Fruit fly (Drosophila melanogaster): ENCODE data around the gene obst-J.

Gene obst-J

DNA sequence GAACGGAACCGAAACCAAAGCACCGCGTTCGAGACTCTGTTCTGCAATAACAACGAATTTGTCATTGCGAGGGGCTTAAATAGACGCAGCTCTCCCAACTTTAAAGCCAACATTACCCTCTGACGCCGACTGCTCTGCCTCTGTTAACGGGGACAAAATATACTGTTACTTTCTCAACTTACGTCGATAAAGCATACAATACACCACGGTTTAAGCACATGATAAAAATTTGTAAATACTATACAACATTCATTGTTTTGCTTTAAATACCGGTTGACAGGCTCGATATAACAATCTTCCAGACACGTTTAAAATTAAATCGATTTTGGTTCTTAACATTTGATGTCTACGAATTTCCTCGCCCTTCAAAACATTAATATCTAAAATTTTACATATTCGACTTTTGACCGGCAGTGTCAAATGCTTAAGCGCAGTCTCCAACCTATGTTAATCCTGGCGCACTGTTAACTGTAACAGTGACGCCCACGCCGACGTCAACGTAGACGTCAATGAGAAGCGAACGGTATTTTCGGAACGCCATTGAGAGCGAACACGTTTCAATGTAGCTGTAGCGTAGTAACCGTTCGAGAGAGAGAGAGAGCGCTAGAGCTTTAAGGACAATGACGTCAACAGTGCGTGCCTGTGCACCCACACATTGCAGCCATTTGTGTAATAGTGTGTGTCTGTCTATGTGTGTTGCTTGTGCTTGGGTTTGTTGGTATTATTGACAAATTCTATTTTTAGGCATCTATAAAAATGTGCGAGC is 27.6 kb downstream of the obst-J start, which contains the start of gene CG14186:
CG14186 (minus strand) TSS at position 51 of the 766 bp plus-strand sequence.
- TF ChIP-seq CG17801 (GFP tag; optimal IDR thresholded peaks at IDR 0.05; ENCODE audit: partially characterized antibody): no peak

DNA sequence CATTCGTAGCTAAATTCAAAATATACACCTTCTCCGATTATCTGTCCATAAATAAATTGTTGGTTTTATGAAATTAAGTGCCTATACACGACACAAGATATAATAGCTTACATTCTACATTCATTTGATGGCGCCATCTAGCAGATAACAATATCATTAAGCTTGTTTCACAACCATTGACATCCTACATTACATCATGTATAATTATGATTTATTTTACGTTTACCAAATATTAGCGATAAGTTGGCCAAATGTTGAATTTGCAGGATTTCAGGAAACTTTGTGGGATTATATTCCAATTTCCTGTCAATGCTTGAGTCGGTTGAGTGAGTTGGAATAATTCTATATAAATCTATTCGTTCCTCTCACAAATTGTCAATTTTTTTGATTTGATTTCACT is 34.2 kb downstream of the obst-J start:
- no peak for TF ChIP-seq CG17801 (GFP tag; optimal IDR thresholded peaks at IDR 0.05; ENCODE audit: partially characterized antibody)

DNA sequence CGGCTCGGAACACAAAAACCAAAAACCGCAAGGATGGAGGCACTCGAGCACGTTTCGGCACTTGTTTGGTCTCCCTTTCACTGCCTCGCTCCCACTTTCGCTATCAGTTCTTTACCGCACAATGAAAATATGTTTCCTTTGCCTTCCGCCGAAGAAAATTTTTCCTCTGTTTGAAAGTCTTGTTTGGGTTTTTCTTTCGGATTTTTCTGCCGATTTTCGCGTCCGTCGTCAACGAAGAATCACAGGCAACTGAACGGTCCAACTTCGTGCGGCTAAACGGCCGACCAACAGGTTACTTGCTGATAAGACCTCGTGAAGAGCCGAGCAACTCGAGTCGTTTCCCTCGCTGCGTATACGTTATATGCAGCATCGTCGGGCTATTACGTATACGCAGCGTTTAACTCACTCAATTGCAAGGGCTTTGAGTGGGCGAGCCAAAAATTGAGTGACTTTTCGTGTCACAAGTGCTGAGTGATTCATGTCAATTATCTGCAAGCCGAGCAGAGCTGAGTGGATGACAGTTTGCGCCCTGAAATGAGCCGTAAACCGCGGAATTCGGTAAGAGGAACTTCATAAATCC is 42.7 kb downstream of the obst-J start, which contains the start of gene sNPF-R:
sNPF-R (minus strand) TSS at position 253 of the 580 bp plus-strand sequence.
- TF ChIP-seq CG17801 (GFP tag; optimal IDR thresholded peaks at IDR 0.05; ENCODE audit: partially characterized antibody): no peak

DNA sequence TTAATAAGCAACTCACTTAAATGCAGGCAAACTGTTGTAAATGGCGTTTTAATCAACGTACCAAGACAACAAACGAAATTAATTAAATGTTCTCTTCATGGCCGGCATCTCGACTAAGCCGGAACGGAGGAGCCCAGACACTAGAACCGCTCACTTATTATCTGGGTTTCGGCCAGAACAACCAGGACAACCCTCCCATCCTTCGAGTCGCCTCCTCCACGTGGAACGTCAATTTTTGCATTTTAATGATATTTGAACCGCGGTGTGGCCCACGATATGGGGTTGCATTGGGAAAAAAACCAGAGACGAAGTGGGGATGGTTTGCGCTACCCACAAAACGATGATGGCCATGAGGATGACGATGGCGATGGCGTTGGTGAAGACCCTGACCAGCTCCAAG is 46.5 kb downstream of the obst-J start:
- TF ChIP-seq CG17801 (GFP tag; optimal IDR thresholded peaks at IDR 0.05; ENCODE audit: partially characterized antibody): no peak

Measured in ovary, adult (tissue).